Worm (Caenorhabditis elegans): ENCODE measurements around the gene Y41C4A.21.

The Y41C4A.21 gene

ce11 chrIII:11750232-11750631, 18.1 kb downstream of the Y41C4A.21 start:
- TF ChIP-seq elt-1 (tag; optimal IDR thresholded peaks at IDR 0.05) (no peak), nhr-25 (tag; optimal IDR thresholded peaks at IDR 0.05) (no peak), mdl-1 (tag; optimal IDR thresholded peaks at IDR 0.05) (no peak), gmeb-1 (tag; optimal IDR thresholded peaks at IDR 0.05) (no peak), nhr-23 (tag; optimal IDR thresholded peaks at IDR 0.05) (no peak), elt-3 (tag; optimal IDR thresholded peaks at IDR 0.05) (no peak), ceh-16 (tag; optimal IDR thresholded peaks at IDR 0.05) (no peak), fos-1 (tag; optimal IDR thresholded peaks at IDR 0.05) (no peak), ztf-1 (GFP tag; conservative IDR thresholded peaks at IDR 0.05) (no peak), aly-2 (tag; optimal IDR thresholded peaks at IDR 0.05) (no peak), sem-4 (tag; optimal IDR thresholded peaks at IDR 0.05) (no peak), dmd-4 (tag; optimal IDR thresholded peaks at IDR 0.05) (no peak), lsy-2 (tag; optimal IDR thresholded peaks at IDR 0.05) (no peak), ztf-4 (tag; optimal IDR thresholded peaks at IDR 0.05) (no peak), unc-62 (GFP tag; optimal IDR thresholded peaks at IDR 0.05) (no peak), ztf-11 (tag; optimal IDR thresholded peaks at IDR 0.05) (no peak), nhr-77 (tag; optimal IDR thresholded peaks at IDR 0.05) (no peak), skn-1 (tag; optimal IDR thresholded peaks at IDR 0.05) (no peak), zag-1 (tag; optimal IDR thresholded peaks at IDR 0.05) (no peak), sma-3 (GFP tag; optimal IDR thresholded peaks at IDR 0.05) (no peak)

- TF ChIP-seq ama-1 (optimal IDR thresholded peaks at IDR 0.05), result no peak
- no peak for TF ChIP-seq dmd-4 (tag; optimal IDR thresholded peaks at IDR 0.05)
- no peak for TF ChIP-seq Y55F3AM.14 (GFP tag; optimal IDR thresholded peaks at IDR 0.05)
- no peak for TF ChIP-seq lin-39 (tag; optimal IDR thresholded peaks at IDR 0.05)
- no peak for TF ChIP-seq unc-55 (GFP tag; optimal IDR thresholded peaks at IDR 0.05)
- no peak for TF ChIP-seq ZK546.5 (tag; optimal IDR thresholded peaks at IDR 0.05)
- no peak for TF ChIP-seq nhr-10 (tag; optimal IDR thresholded peaks at IDR 0.05)
- TF ChIP-seq snpc-4 (tag; optimal IDR thresholded peaks at IDR 0.05), result no peak
- TF ChIP-seq mab-5 (tag; optimal IDR thresholded peaks at IDR 0.05), result no peak
- no peak for TF ChIP-seq elt-3 (tag; optimal IDR thresholded peaks at IDR 0.05)
- no peak for TF ChIP-seq nhr-23 (tag; optimal IDR thresholded peaks at IDR 0.05)
- no peak for TF ChIP-seq peb-1 (tag; optimal IDR thresholded peaks at IDR 0.05)
- TF ChIP-seq C34F6.9 (tag; optimal IDR thresholded peaks at IDR 0.05), result no peak
- no peak for TF ChIP-seq nhr-6 (tag; optimal IDR thresholded peaks at IDR 0.05)
- TF ChIP-seq ceh-82 (tag; optimal IDR thresholded peaks at IDR 0.05), result no peak
- no peak for TF ChIP-seq egl-27 (tag; optimal IDR thresholded peaks at IDR 0.05)
- TF ChIP-seq fos-1 (tag; optimal IDR thresholded peaks at IDR 0.05), result no peak
- no peak for TF ChIP-seq lsy-2 (tag; optimal IDR thresholded peaks at IDR 0.05)
These were observed 18.7 kb downstream of the Y41C4A.21 start for ce11 chrIII:11750817-11751216.

ce11 chrIII:11757892-11758291, 25.7 kb downstream of the Y41C4A.21 start:
- TF ChIP-seq lin-39 (tag; optimal IDR thresholded peaks at IDR 0.05), result no peak
- no peak for TF ChIP-seq snpc-4 (tag; optimal IDR thresholded peaks at IDR 0.05)
- no peak for TF ChIP-seq nhr-21 (tag; optimal IDR thresholded peaks at IDR 0.05)
- no peak for TF ChIP-seq blmp-1 (tag; optimal IDR thresholded peaks at IDR 0.05; ENCODE audit: insufficient read depth)
- TF ChIP-seq unc-39 (tag; optimal IDR thresholded peaks at IDR 0.05), result no peak
- TF ChIP-seq nhr-23 (tag; optimal IDR thresholded peaks at IDR 0.05), result no peak
- no peak for TF ChIP-seq mdl-1 (tag; optimal IDR thresholded peaks at IDR 0.05)
- no peak for TF ChIP-seq elt-3 (tag; optimal IDR thresholded peaks at IDR 0.05)
- no peak for TF ChIP-seq crh-2 (tag; optimal IDR thresholded peaks at IDR 0.05)
- no peak for TF ChIP-seq aly-2 (tag; optimal IDR thresholded peaks at IDR 0.05)
- no peak for TF ChIP-seq nhr-25 (tag; optimal IDR thresholded peaks at IDR 0.05)
- no peak for TF ChIP-seq peb-1 (tag; optimal IDR thresholded peaks at IDR 0.05)
- no peak for TF ChIP-seq Y55F3AM.14 (GFP tag; optimal IDR thresholded peaks at IDR 0.05)
- no peak for TF ChIP-seq lin-11 (tag; optimal IDR thresholded peaks at IDR 0.05)
- no peak for TF ChIP-seq nhr-6 (tag; optimal IDR thresholded peaks at IDR 0.05)
- no peak for TF ChIP-seq ceh-82 (tag; optimal IDR thresholded peaks at IDR 0.05)
- no peak for TF ChIP-seq fos-1 (tag; optimal IDR thresholded peaks at IDR 0.05)
- no peak for TF ChIP-seq skn-1 (tag; optimal IDR thresholded peaks at IDR 0.05)
- TF ChIP-seq ztf-11 (tag; optimal IDR thresholded peaks at IDR 0.05), result no peak
- TF ChIP-seq ama-1 (optimal IDR thresholded peaks at IDR 0.05), result no peak

ce11 chrIII:11760634-11761033, 28.5 kb downstream of the Y41C4A.21 start:
- TF ChIP-seq skn-1 (tag; optimal IDR thresholded peaks at IDR 0.05), result no peak
- TF ChIP-seq lsy-2 (tag; optimal IDR thresholded peaks at IDR 0.05), result no peak
- TF ChIP-seq lin-13 (GFP tag; optimal IDR thresholded peaks at IDR 0.05), result no peak
